Fruit fly (Drosophila melanogaster): ENCODE data around the gene CG34174.

The CG34174 gene

DNA sequence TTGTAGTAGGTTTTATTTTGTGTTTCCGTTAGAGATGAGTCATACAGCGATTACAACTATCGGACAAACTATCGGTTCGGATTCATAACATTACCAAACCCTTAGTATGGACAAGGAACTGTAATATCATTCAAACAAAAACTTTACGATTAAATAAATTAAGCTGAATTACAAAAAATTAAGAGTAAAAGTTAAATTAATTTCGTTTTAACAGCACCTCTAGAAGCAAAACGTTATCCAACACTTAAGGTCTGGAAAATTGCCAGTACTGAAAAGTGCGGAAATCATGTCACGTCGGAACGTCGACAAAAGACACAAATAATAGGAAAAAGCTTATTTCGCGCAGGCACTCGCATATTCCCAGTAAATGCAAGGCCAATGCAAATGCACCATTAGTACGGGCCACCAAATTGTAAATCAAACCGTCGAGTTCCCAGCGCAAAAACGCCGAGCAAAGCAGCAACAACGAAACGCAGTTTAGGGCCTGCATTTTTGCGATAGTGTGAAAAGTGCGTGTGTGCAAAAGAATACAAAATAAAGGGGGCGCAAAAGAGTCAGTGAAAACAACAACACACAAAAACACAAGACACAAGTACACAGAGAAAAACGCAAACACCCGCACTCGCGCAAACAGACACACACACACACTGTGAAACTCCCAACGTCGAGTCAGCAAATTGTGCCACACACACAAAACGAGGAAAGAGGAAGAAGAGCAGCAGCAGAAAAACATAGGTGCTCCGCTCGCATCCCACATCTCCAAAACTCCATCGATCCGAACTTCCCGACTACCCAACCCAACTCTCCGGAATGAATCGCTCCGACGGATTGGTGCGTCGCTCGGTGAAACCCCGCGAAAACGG lies 12.4 kb downstream of the CG34174 start, which contains the start of the genes CG15387 and sau (continued):
- TF ChIP-seq CG10979 (tag; optimal IDR thresholded peaks at IDR 0.05) = peak; percentile 77
- peak; percentile 91 for TF ChIP-seq tx (GFP tag; optimal IDR thresholded peaks at IDR 0.05)
- peak; percentile 70 for TF ChIP-seq NK7.1 (GFP tag; optimal IDR thresholded peaks at IDR 0.05)
- peak; percentile 91 for TF ChIP-seq CG9609 (GFP tag; optimal IDR thresholded peaks at IDR 0.05)
- TF ChIP-seq ase (GFP tag; IDR thresholded peaks at IDR 0.05) = peak; percentile 68; the same call in 2 of the 3 replicates
- peak; percentile 82 for TF ChIP-seq lmd (GFP tag; IDR thresholded peaks at IDR 0.05)
- TF ChIP-seq CG18764 (GFP tag; optimal IDR thresholded peaks at IDR 0.05) = peak; percentile 73
- TF ChIP-seq CG3838 (GFP tag; optimal IDR thresholded peaks at IDR 0.05) = peak; percentile 74
- TF ChIP-seq pb (GFP tag; optimal IDR thresholded peaks at IDR 0.05) = peak; percentile 86
- peak; percentile 56 for TF ChIP-seq D19B (GFP tag; optimal IDR thresholded peaks at IDR 0.05)
- peak; percentile 89 for TF ChIP-seq Side (GFP tag; optimal IDR thresholded peaks at IDR 0.05)
- TF ChIP-seq NFAT (GFP tag; IDR thresholded peaks at IDR 0.05) = no peak; the same call in none of the 2 replicates
- peak; percentile 55; the same call in 2 of the 3 replicates for TF ChIP-seq B-H1 (GFP tag; IDR thresholded peaks at IDR 0.05)
- peak; percentile 93 for TF ChIP-seq chn (GFP tag; optimal IDR thresholded peaks at IDR 0.05)
- TF ChIP-seq ems (GFP tag; optimal IDR thresholded peaks at IDR 0.05) = peak; percentile 87
- peak; percentile 89 for TF ChIP-seq Hmr (GFP tag; optimal IDR thresholded peaks at IDR 0.05)
- no peak for TF ChIP-seq sr (GFP tag; IDR thresholded peaks at IDR 0.05)
- no peak for TF ChIP-seq Gsc (GFP tag; IDR thresholded peaks at IDR 0.05)
- peak; percentile 90 for TF ChIP-seq MBD-R2 (GFP tag; IDR thresholded peaks at IDR 0.05)
- TF ChIP-seq Fer3 (tag; optimal IDR thresholded peaks at IDR 0.05) = peak; percentile 86
- TF ChIP-seq eyg (GFP tag; optimal IDR thresholded peaks at IDR 0.05) = peak; percentile 82
- peak; percentile 88 for TF ChIP-seq slou (GFP tag; optimal IDR thresholded peaks at IDR 0.05)
- TF ChIP-seq jigr1 (GFP tag; IDR thresholded peaks at IDR 0.05) = no peak
- TF ChIP-seq MTF-1 (GFP tag; optimal IDR thresholded peaks at IDR 0.05; ENCODE audit: borderline replicate concordance) = no peak
- no peak for TF ChIP-seq Neu2 (GFP tag; optimal IDR thresholded peaks at IDR 0.05; ENCODE audit: borderline replicate concordance)
- TF ChIP-seq shn (GFP tag; optimal IDR thresholded peaks at IDR 0.05) = peak; percentile 93
- TF ChIP-seq Trl (optimal IDR thresholded peaks at IDR 0.05) = no peak
- peak; percentile 96 for TF ChIP-seq Trl (GFP tag; optimal IDR thresholded peaks at IDR 0.05)
- no peak for TF ChIP-seq Tbp (GFP tag; optimal IDR thresholded peaks at IDR 0.05)
- peak; percentile 75 for TF ChIP-seq CG12071 (GFP tag; optimal IDR thresholded peaks at IDR 0.05)
- peak; percentile 80 for TF ChIP-seq Blimp-1 (GFP tag; optimal IDR thresholded peaks at IDR 0.05)
- peak; percentile 85 for TF ChIP-seq CG31441 (GFP tag; IDR thresholded peaks at IDR 0.05)
- TF ChIP-seq Hey (tag; optimal IDR thresholded peaks at IDR 0.05) = peak; percentile 33
- peak; percentile 86 for TF ChIP-seq CG15514 (GFP tag; optimal IDR thresholded peaks at IDR 0.05)
- TF ChIP-seq CG4820 (GFP tag; optimal IDR thresholded peaks at IDR 0.05) = peak; percentile 79
- peak; percentile 91 for TF ChIP-seq Chrac-16 (GFP tag; optimal IDR thresholded peaks at IDR 0.05)
- peak; percentile 63 for TF ChIP-seq org-1 (GFP tag; optimal IDR thresholded peaks at IDR 0.05)
- peak; percentile 59 for TF ChIP-seq Jarid2 (GFP tag; optimal IDR thresholded peaks at IDR 0.05)
- peak; percentile 76 for TF ChIP-seq Dek (tag; optimal IDR thresholded peaks at IDR 0.05)
- TF ChIP-seq CG15011 (GFP tag; optimal IDR thresholded peaks at IDR 0.05) = peak; percentile 73
- peak; percentile 82 for TF ChIP-seq CG14441 (GFP tag; IDR thresholded peaks at IDR 0.05)
- TF ChIP-seq gt (GFP tag; IDR thresholded peaks at IDR 0.05) = peak; percentile 71
- TF ChIP-seq bbx (GFP tag; IDR thresholded peaks at IDR 0.05; ENCODE audit: partially characterized antibody) = peak; percentile 86
- peak; percentile 47; the same call in 1 of the 2 replicates for TF ChIP-seq ro (GFP tag; IDR thresholded peaks at IDR 0.05)
- TF ChIP-seq so (GFP tag; IDR thresholded peaks at IDR 0.05) = peak; percentile 82
- TF ChIP-seq Bgb (GFP tag; IDR thresholded peaks at IDR 0.05; ENCODE audit: partially characterized antibody) = peak; percentile 88
- TF ChIP-seq CG34376 (GFP tag; optimal IDR thresholded peaks at IDR 0.05) = peak; percentile 77
- peak; percentile 49 for TF ChIP-seq Dref (GFP tag; IDR thresholded peaks at IDR 0.05)
- no peak for TF ChIP-seq ab (GFP tag; optimal IDR thresholded peaks at IDR 0.05)
- TF ChIP-seq CG10431 (GFP tag; optimal IDR thresholded peaks at IDR 0.05) = peak; percentile 67

Data from whole organism, embryonic.